Worm (Caenorhabditis elegans) whole organism, L3 larva: Measurements from ENCODE around the gene fbxb-7.

ENCODE experiments used
- ama-1 ChIP-seq: fragments of 150-350 bp; optimal IDR thresholded peaks from 2 replicates; lab custom pipeline; 2018
- ceh-82 ChIP-seq: fragments of 150-350 bp; optimal IDR thresholded peaks from 2 replicates; lab custom pipeline; 2014; ENCODE audit warnings: missing biosample characterization, missing genetic modification characterization
- elt-1 ChIP-seq: fragments of 150-350 bp; optimal IDR thresholded peaks from 2 replicates; lab custom pipeline; 2014; ENCODE audit warnings: missing biosample characterization, missing genetic modification characterization
- lin-15B ChIP-seq: fragments of 150-350 bp; optimal IDR thresholded peaks from 2 replicates; lab custom pipeline; 2014; ENCODE audit warnings: missing biosample characterization, missing genetic modification characterization
- nfya-1 ChIP-seq: sonication (generic microtip); optimal IDR thresholded peaks from 2 replicates; lab custom pipeline; 2017; ENCODE audit warnings: missing genetic modification characterization, mild to moderate bottlenecking, missing compliant biosample characterization, antibody characterized with exemption, moderate library complexity; ENCODE audit not compliant: insufficient read depth
- nhr-76 ChIP-seq: fragments of 150-350 bp; sonication (generic microtip); optimal IDR thresholded peaks from 5 replicates; lab custom pipeline; 2014; ENCODE audit warnings: missing biosample characterization, missing genetic modification characterization
- unc-39 ChIP-seq: sonication (generic microtip); optimal IDR thresholded peaks from 4 replicates; lab custom pipeline; 2017; ENCODE audit warnings: missing biosample characterization, missing genetic modification characterization

DNA sequence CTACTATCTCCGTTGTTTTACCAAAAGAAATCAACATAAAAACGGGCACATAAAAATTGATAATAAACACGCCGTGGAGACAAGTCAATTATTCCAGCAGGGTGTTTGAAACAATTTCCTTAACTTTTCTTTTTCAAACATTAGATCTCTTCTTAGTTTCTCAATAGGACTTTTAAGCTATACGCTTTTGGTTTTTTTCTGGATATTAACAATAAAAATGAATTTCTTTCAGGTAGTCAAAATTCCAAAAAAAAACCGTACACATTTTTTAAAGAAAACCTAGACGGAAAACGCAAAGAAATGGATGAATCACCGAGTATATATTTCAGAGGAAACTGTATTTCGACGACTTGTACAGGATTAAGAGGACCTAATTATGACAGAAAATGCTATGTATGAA lies 45.9 kb upstream of the fbxb-7 start, which contains the start of gene fbxa-185:
- TF ChIP-seq ceh-82 (no peak), lin-15B (no peak), elt-1 (tag; lab: Kevin White, UChicago) (no peak), nfya-1 (tag; lab: Kevin White, UChicago) (no peak), ama-1 (no peak), unc-39 (tag; lab: Kevin White, UChicago) (no peak), nhr-76 (no peak)
